Worm (Caenorhabditis elegans) whole organism, L1 larva: ENCODE results near the gene C34B4.4.
A peak's percentile ranks its signal among the peaks of the same experiment; 100 is the strongest.
"Not testable (repeated sequence)": the region's sequence is repeated elsewhere in the genome, so short reads cannot be mapped to it uniquely, and the experiment has no call there.

ENCODE experiments used
- aly-2 ChIP-seq: fragments of 150-350 bp; optimal IDR thresholded peaks from 2 replicates; lab custom pipeline; 2014; ENCODE audit warnings: missing biosample characterization, missing genetic modification characterization
- ama-1 ChIP-seq: fragments of 150-350 bp; optimal IDR thresholded peaks from 2 replicates; lab custom pipeline; 2014
- ceh-8 ChIP-seq: fragments of 200-800 bp; sonication (Bioruptor generic); optimal IDR thresholded peaks from 2 replicates; lab custom pipeline; 2018; ENCODE audit warnings: mild to moderate bottlenecking, missing genetic modification characterization, moderate library complexity, missing compliant biosample characterization
- dpl-1 ChIP-seq, 3 experiments: fragments of 150-350 bp in 2 of 3; sonication (generic microtip) in 1 of 3; optimal IDR thresholded peaks; 2 replicates each; lab custom pipeline; 2014 to 2017; ENCODE audit warnings: missing biosample characterization in 3 of 3, missing genetic modification characterization in 3 of 3, missing genetic modification reagents in 3 of 3
- fos-1 ChIP-seq: fragments of 150-350 bp; optimal IDR thresholded peaks from 2 replicates; lab custom pipeline; 2014; ENCODE audit warnings: missing biosample characterization, missing genetic modification characterization
- lsy-2 ChIP-seq, 2 experiments: fragments of 150-350 bp; optimal IDR thresholded peaks; 2 replicates each; lab custom pipeline; 2014; ENCODE audit warnings: missing biosample characterization in 2 of 2, missing genetic modification characterization in 2 of 2
- mab-9 ChIP-seq: fragments of 200-800 bp; sonication (Bioruptor generic); IDR thresholded peaks from 2 replicates; pipeline ENCODE4 v1.3.6; 2022; ENCODE audit warnings: missing genetic modification reagents, missing genetic modification characterization, missing compliant biosample characterization
- nhr-28 ChIP-seq: fragments of 150-350 bp; optimal IDR thresholded peaks from 2 replicates; lab custom pipeline; 2014; ENCODE audit warnings: missing biosample characterization, missing genetic modification characterization
- unc-62 ChIP-seq: fragments of 150-350 bp; optimal IDR thresholded peaks from 2 replicates; lab custom pipeline; 2014; ENCODE audit warnings: missing biosample characterization, missing genetic modification reagents, missing genetic modification characterization

- not testable (repeated sequence) for TF ChIP-seq unc-62 (GFP tag; lab: Kevin White, UChicago); ceh-8 (GFP tag; lab: Kevin White, UChicago); mab-9 (GFP tag; lab: Robert Waterston, UW); ama-1 (lab: Kevin White, UChicago); nhr-28 (tag; lab: Kevin White, UChicago); fos-1; lsy-2 (tag; optimal IDR thresholded peaks at IDR 0.05; lab: Kevin White, UChicago); dpl-1 (GFP tag; optimal IDR thresholded peaks at IDR 0.05; lab: Kevin White, UChicago)
- peak; percentile 31 for TF ChIP-seq aly-2 (tag; lab: Kevin White, UChicago)
These were observed 35.7 kb downstream of the C34B4.4 start for ce11 chrV:13125942-13126341.
